Fruit fly (Drosophila melanogaster): ENCODE results near the gene Eip75B.

DNA sequence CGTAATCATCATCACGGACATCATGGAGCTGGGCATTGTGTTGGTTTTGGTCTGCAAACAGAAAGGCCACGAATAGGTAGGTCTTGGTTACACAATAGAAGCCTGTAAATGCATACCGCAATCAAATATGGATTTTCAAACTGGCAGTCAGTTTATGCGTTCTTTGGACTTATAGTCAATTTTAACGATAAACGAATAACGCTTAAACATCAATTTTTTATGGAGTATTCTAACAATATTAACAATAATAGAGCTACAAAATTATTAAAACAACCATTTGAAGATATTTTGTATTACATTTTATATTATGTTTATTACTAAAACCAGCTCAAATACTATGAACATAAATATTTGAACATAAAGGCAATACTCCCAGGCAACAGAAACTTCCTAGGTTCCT is 17.0 kb upstream of the Eip75B start:
- TF ChIP-seq Sin3A (optimal IDR thresholded peaks at IDR 0.05) (no peak), psq (optimal IDR thresholded peaks at IDR 0.05) (no peak)
